Fruit fly (Drosophila melanogaster) whole organism, embryonic: ENCODE results near the gene CG34296.

Source experiments
- Atf3 ChIP-seq: fragments of 200-800 bp; sonication (Bioruptor generic); optimal IDR thresholded peaks from 3 replicates; lab custom pipeline; 2016; ENCODE audit warnings: missing biosample characterization, missing genetic modification characterization
- B-H2 ChIP-seq: fragments of 200-800 bp; sonication (Bioruptor generic); optimal IDR thresholded peaks from 2 replicates; lab custom pipeline; 2018; ENCODE audit warnings: missing biosample characterization, mild to moderate bottlenecking, missing genetic modification characterization
- Bgb ChIP-seq: fragments of 200-800 bp; sonication (Bioruptor generic); IDR thresholded peaks from 2 replicates; pipeline ENCODE4 v1.3.6; 2022; ENCODE audit warnings: missing biosample characterization, missing genetic modification characterization; ENCODE audit not compliant: partially characterized antibody
- CG11247 ChIP-seq: fragments of 200-800 bp; sonication (Bioruptor generic); IDR thresholded peaks from 2 replicates; pipeline ENCODE4 v1.3.6; 2022; ENCODE audit warnings: missing biosample characterization, missing genetic modification characterization
- CG12744 ChIP-seq: fragments of 200-800 bp; sonication (Bioruptor generic); optimal IDR thresholded peaks from 2 replicates; lab custom pipeline; 2016; ENCODE audit warnings: missing biosample characterization, missing genetic modification characterization
- CG12769 ChIP-seq: fragments of 200-800 bp; sonication (Bioruptor generic); optimal IDR thresholded peaks from 2 replicates; lab custom pipeline; 2019; ENCODE audit warnings: missing biosample characterization, mild to moderate bottlenecking, missing genetic modification characterization, moderate library complexity
- CG15073 ChIP-seq: fragments of 200-800 bp; sonication (Bioruptor generic); optimal IDR thresholded peaks from 2 replicates; lab custom pipeline; 2016; ENCODE audit warnings: missing biosample characterization, missing genetic modification characterization
- CG17186 ChIP-seq: fragments of 200-800 bp; sonication (Bioruptor generic); optimal IDR thresholded peaks from 3 replicates; lab custom pipeline; 2017; ENCODE audit warnings: missing biosample characterization, missing genetic modification reagents, missing genetic modification characterization
- CG17359 ChIP-seq: fragments of 200-800 bp; sonication (Bioruptor generic); optimal IDR thresholded peaks from 3 replicates; lab custom pipeline; 2018; ENCODE audit warnings: missing biosample characterization, mild to moderate bottlenecking, missing genetic modification characterization, moderate library complexity
- CG17802 ChIP-seq: fragments of 200-800 bp; sonication (Bioruptor generic); optimal IDR thresholded peaks from 2 replicates; lab custom pipeline; 2018; ENCODE audit warnings: missing biosample characterization, mild to moderate bottlenecking, missing genetic modification characterization, moderate library complexity
- CG17912 ChIP-seq: fragments of 200-800 bp; sonication (Bioruptor generic); optimal IDR thresholded peaks from 2 replicates; lab custom pipeline; 2018; ENCODE audit warnings: missing biosample characterization, mild to moderate bottlenecking, missing genetic modification characterization
- CG18619 ChIP-seq: fragments of 200-800 bp; sonication (Bioruptor generic); optimal IDR thresholded peaks from 3 replicates; lab custom pipeline; 2017; ENCODE audit warnings: missing biosample characterization, mild to moderate bottlenecking, missing genetic modification characterization
- CG2199 ChIP-seq: fragments of 200-800 bp; sonication (Bioruptor generic); IDR thresholded peaks from 3 replicates; pipeline ENCODE4 v1.3.6; 2022; ENCODE audit warnings: missing biosample characterization, missing genetic modification characterization
- CG3407 ChIP-seq: fragments of 200-800 bp; sonication (Bioruptor generic); optimal IDR thresholded peaks from 2 replicates; lab custom pipeline; 2018; ENCODE audit warnings: missing biosample characterization, mild to moderate bottlenecking, missing genetic modification characterization
- CG34376 ChIP-seq: fragments of 200-800 bp; sonication (Bioruptor generic); optimal IDR thresholded peaks from 2 replicates; lab custom pipeline; 2018; ENCODE audit warnings: missing biosample characterization, mild to moderate bottlenecking, missing genetic modification characterization
- CG7928 ChIP-seq: fragments of 200-800 bp; sonication (Bioruptor generic); optimal IDR thresholded peaks from 2 replicates; lab custom pipeline; 2017; ENCODE audit warnings: missing biosample characterization, mild to moderate bottlenecking, missing genetic modification characterization
- CG8089 ChIP-seq: fragments of 200-800 bp; sonication (Bioruptor generic); optimal IDR thresholded peaks from 3 replicates; lab custom pipeline; 2016; ENCODE audit warnings: missing biosample characterization, missing genetic modification characterization
- CG8290 ChIP-seq, 3 experiments: fragments of 200-800 bp; sonication (Bioruptor generic); optimal IDR thresholded peaks; 2 replicates each; lab custom pipeline; 2016 to 2019; ENCODE audit warnings: missing biosample characterization in 3 of 3, missing genetic modification characterization in 3 of 3, mild to moderate bottlenecking in 2 of 3, moderate library complexity in 1 of 3
- CG9797 ChIP-seq: fragments of 200-800 bp; sonication (Bioruptor generic); optimal IDR thresholded peaks from 3 replicates; lab custom pipeline; 2018; ENCODE audit warnings: missing biosample characterization, mild to moderate bottlenecking, missing genetic modification characterization
- CG9932 ChIP-seq: fragments of 200-800 bp; sonication (Bioruptor generic); IDR thresholded peaks from 2 replicates; pipeline ENCODE4 v1.3.6; 2022; ENCODE audit warnings: missing biosample characterization, missing genetic modification characterization
- CTCF ChIP-seq: fragments of 200-800 bp; sonication (Bioruptor generic); optimal IDR thresholded peaks from 2 replicates; lab custom pipeline; 2017; ENCODE audit warnings: missing biosample characterization, mild to moderate bottlenecking, missing genetic modification characterization, moderate library complexity
- E2f1 ChIP-seq: fragments of 200-800 bp; sonication (Bioruptor generic); IDR thresholded peaks from 2 replicates; pipeline ENCODE4 v1.3.6; 2022; ENCODE audit warnings: missing biosample characterization, missing genetic modification characterization
- Eip74EF ChIP-seq, 2 experiments: fragments of 200-800 bp in 1 of 2; fragments of >200 bp in 1 of 2; sonication (Bioruptor generic) in 1 of 2; optimal IDR thresholded peaks; 2 replicates each; lab custom pipeline; 2017 to 2019; ENCODE audit warnings: missing biosample characterization in 2 of 2, missing genetic modification characterization in 2 of 2, mild to moderate bottlenecking in 1 of 2, moderate library complexity in 1 of 2
- Gsc ChIP-seq: fragments of 200-800 bp; sonication (Bioruptor generic); IDR thresholded peaks from 2 replicates; pipeline ENCODE4 v1.3.6; 2022; ENCODE audit warnings: missing biosample characterization, missing genetic modification characterization
- HLH4C ChIP-seq: fragments of 200-800 bp; sonication (Bioruptor generic); IDR thresholded peaks from 3 replicates; pipeline ENCODE4 v1.3.6; 2022; ENCODE audit warnings: missing biosample characterization, missing genetic modification characterization; ENCODE audit not compliant: partially characterized antibody
- Hr3 ChIP-seq: fragments of 200-800 bp; sonication (Bioruptor generic); optimal IDR thresholded peaks from 3 replicates; lab custom pipeline; 2016; ENCODE audit warnings: missing biosample characterization, missing genetic modification characterization
- MBD-R2 ChIP-seq: fragments of 200-800 bp; sonication (Bioruptor generic); IDR thresholded peaks from 2 replicates; pipeline ENCODE4 v1.3.6; 2022; ENCODE audit warnings: missing biosample characterization, missing genetic modification characterization
- Xrp1 ChIP-seq: fragments of 200-800 bp; sonication (Bioruptor generic); IDR thresholded peaks from 2 replicates; pipeline ENCODE4 v1.3.6; 2022; ENCODE audit warnings: missing biosample characterization, missing genetic modification characterization
- amos ChIP-seq: fragments of 200-800 bp; sonication (Bioruptor generic); IDR thresholded peaks from 2 replicates; pipeline ENCODE4 v1.3.6; 2022; ENCODE audit warnings: missing biosample characterization, missing genetic modification characterization; ENCODE audit not compliant: partially characterized antibody
- ato ChIP-seq: fragments of 200-800 bp; sonication (Bioruptor generic); IDR thresholded peaks from 2 replicates; pipeline ENCODE4 v1.3.6; 2022; ENCODE audit warnings: missing biosample characterization, missing genetic modification characterization; ENCODE audit not compliant: partially characterized antibody
- chif ChIP-seq, 2 experiments: fragments of 200-800 bp; sonication (Bioruptor generic); optimal IDR thresholded peaks; 3 replicates each; lab custom pipeline; 2016; ENCODE audit warnings: missing biosample characterization in 2 of 2, missing genetic modification characterization in 2 of 2
- ci ChIP-seq: fragments of 200-800 bp; sonication (Bioruptor generic); IDR thresholded peaks from 3 replicates; pipeline ENCODE4 v1.3.6; 2022; ENCODE audit warnings: missing biosample characterization, missing genetic modification characterization
- dmrt11E ChIP-seq: fragments of 200-800 bp; sonication (Bioruptor generic); optimal IDR thresholded peaks from 3 replicates; lab custom pipeline; 2018; ENCODE audit warnings: missing biosample characterization, mild to moderate bottlenecking, missing genetic modification characterization, moderate library complexity
- fd64A ChIP-seq: fragments of 200-800 bp; sonication (Bioruptor generic); optimal IDR thresholded peaks from 3 replicates; lab custom pipeline; 2018; ENCODE audit warnings: missing biosample characterization, mild to moderate bottlenecking, missing genetic modification characterization
- gem ChIP-seq: fragments of 200-800 bp; sonication (Bioruptor generic); optimal IDR thresholded peaks from 2 replicates; lab custom pipeline; 2019; ENCODE audit warnings: missing biosample characterization, mild to moderate bottlenecking, missing genetic modification characterization, moderate library complexity
- grn ChIP-seq: fragments of 200-800 bp; sonication (Bioruptor generic); optimal IDR thresholded peaks from 3 replicates; lab custom pipeline; 2017; ENCODE audit warnings: missing biosample characterization, missing genetic modification characterization
- h ChIP-seq: fragments of >200 bp; optimal IDR thresholded peaks from 2 replicates; lab custom pipeline; 2017
- hb ChIP-seq: fragments of 200-800 bp; sonication (Bioruptor generic); IDR thresholded peaks from 3 replicates; pipeline ENCODE4 v1.3.6; 2022; ENCODE audit warnings: missing biosample characterization, missing genetic modification characterization; ENCODE audit not compliant: partially characterized antibody
- knrl ChIP-seq: fragments of 200-800 bp; sonication (Bioruptor generic); IDR thresholded peaks from 3 replicates; pipeline ENCODE4 v1.3.6; 2022; ENCODE audit warnings: missing biosample characterization, missing genetic modification characterization; ENCODE audit not compliant: partially characterized antibody
- nom ChIP-seq: fragments of 200-800 bp; sonication (Bioruptor generic); optimal IDR thresholded peaks from 2 replicates; lab custom pipeline; 2017; ENCODE audit warnings: missing biosample characterization, missing genetic modification characterization, mild to moderate bottlenecking, moderate library complexity, missing genetic modification reagents
- onecut ChIP-seq: fragments of 200-800 bp; sonication (Bioruptor generic); IDR thresholded peaks from 2 replicates; pipeline ENCODE4 v1.3.6; 2022; ENCODE audit warnings: missing biosample characterization, missing genetic modification characterization
- otp ChIP-seq: fragments of 200-800 bp; sonication (Bioruptor generic); IDR thresholded peaks from 3 replicates; pipeline ENCODE4, ENCODE4 v1.3.6; 2022; ENCODE audit warnings: missing biosample characterization, missing genetic modification characterization
- pan ChIP-seq, 4 experiments: fragments of >200 bp in 3 of 4; fragments of 200-800 bp in 1 of 4; sonication (Bioruptor generic) in 1 of 4; optimal IDR thresholded peaks in 3 of 4; IDR thresholded peaks in 1 of 4; 2 replicates each; pipeline versions ENCODE4 v1.3.6 to Lab custom; 2017 to 2022; ENCODE audit warnings: missing biosample characterization in 2 of 4, missing genetic modification characterization in 2 of 4, mixed read lengths in 1 of 4
- pho ChIP-seq: fragments of 200-800 bp; sonication (Bioruptor generic); optimal IDR thresholded peaks from 2 replicates; lab custom pipeline; 2016; ENCODE audit warnings: missing biosample characterization, missing genetic modification characterization
- prd ChIP-seq, 3 experiments: fragments of >200 bp in 2 of 3; fragments of 200-800 bp in 1 of 3; sonication (Bioruptor generic) in 1 of 3; optimal IDR thresholded peaks in 2 of 3; IDR thresholded peaks in 1 of 3; 2 replicates in 2 of 3; 3 replicates in 1 of 3; pipeline versions ENCODE4 v1.3.6 to Lab custom; 2017 to 2022; ENCODE audit warnings: missing biosample characterization in 1 of 3, missing genetic modification characterization in 1 of 3
- seq ChIP-seq: fragments of 200-800 bp; sonication (Bioruptor generic); IDR thresholded peaks from 2 replicates; pipeline ENCODE4 v1.3.6; 2022; ENCODE audit warnings: missing biosample characterization, missing genetic modification characterization
- sug ChIP-seq: fragments of 200-800 bp; optimal IDR thresholded peaks from 2 replicates; lab custom pipeline; 2019; ENCODE audit warnings: missing biosample characterization, mild to moderate bottlenecking, missing genetic modification characterization, moderate library complexity
- tgo ChIP-seq: fragments of 200-800 bp; sonication (Bioruptor generic); IDR thresholded peaks from 3 replicates; pipeline ENCODE4 v1.3.6; 2022; ENCODE audit warnings: missing biosample characterization, missing genetic modification characterization
- wdn ChIP-seq: fragments of 200-800 bp; sonication (Bioruptor generic); IDR thresholded peaks from 2 replicates; pipeline ENCODE4 v1.3.6; 2022; ENCODE audit warnings: missing biosample characterization, missing genetic modification characterization

The CG34296 gene

DNA sequence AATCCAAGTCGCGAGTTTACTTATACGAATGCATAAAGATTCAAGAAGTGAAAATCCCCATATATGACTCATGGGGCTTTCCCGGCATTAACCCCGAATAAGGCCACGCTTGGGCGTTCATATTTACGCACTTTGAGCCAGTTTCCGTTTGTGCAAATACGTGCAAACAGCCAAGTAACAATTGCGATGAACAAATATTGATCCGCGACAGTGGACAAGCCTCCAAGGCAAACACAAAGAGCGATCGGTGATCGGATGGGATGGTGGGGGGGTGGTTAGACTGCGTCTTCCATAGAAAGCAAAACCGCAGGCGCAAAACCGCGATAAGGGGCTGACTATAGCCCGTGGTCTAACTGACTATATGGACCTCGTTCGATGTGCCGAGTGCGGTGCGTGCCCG lies 34.9 kb downstream of the CG34296 start (continued):
- TF ChIP-seq amos (GFP tag; lab: Robert Waterston, UW) (no peak), Bgb (GFP tag; lab: Robert Waterston, UW) (0 out of 2 replicates have a peak, but pooled peaks have one; percentile 13), CG11247 (GFP tag; lab: Robert Waterston, UW) (no peak), pan (optimal IDR thresholded peaks at IDR 0.05; lab: Kevin White, UChicago) (no peak), pan (GFP tag; optimal IDR thresholded peaks at IDR 0.05 in 1 of 2, IDR thresholded peaks at IDR 0.05 in 1 of 2) (peak in 1 of 2 experiments; percentile 38), Atf3 (GFP tag; lab: Kevin White, UChicago) (peak; percentile 0), Hr3 (no peak), tgo (GFP tag; lab: Robert Waterston, UW) (no peak; the same call in 2 of the 3 replicates), CG18619 (GFP tag; lab: Kevin White, UChicago) (no peak), MBD-R2 (GFP tag; lab: Robert Waterston, UW) (peak; percentile 13; the same call in 1 of the 2 replicates), Eip74EF (GFP tag; optimal IDR thresholded peaks at IDR 0.05; lab: Kevin White, UChicago) (peak in 1 of 2 experiments; percentile 3), CG17359 (peak; percentile 35), prd (optimal IDR thresholded peaks at IDR 0.05; lab: Kevin White, UChicago) (no peak), prd (GFP tag; IDR thresholded peaks at IDR 0.05; lab: Robert Waterston, UW) (no peak), wdn (GFP tag; lab: Robert Waterston, UW) (no peak), CG17912 (GFP tag; lab: Kevin White, UChicago) (peak; percentile 18), fd64A (GFP tag; lab: Kevin White, UChicago) (peak; percentile 26), pho (GFP tag; lab: Kevin White, UChicago) (no peak), CG17186 (no peak), CG2199 (no peak), nom (GFP tag; lab: Kevin White, UChicago) (peak; percentile 87), sug (no peak), otp (GFP tag; lab: Robert Waterston, UW) (0 out of 3 replicates have a peak, but pooled peaks have one; percentile 19), gem (peak; percentile 6), grn (no peak), CG12769 (tag; lab: Kevin White, UChicago) (no peak), B-H2 (GFP tag; lab: Kevin White, UChicago) (no peak), h (lab: Kevin White, UChicago) (no peak), ci (GFP tag; lab: Robert Waterston, UW) (peak; percentile 69; the same call in 2 of the 3 replicates), CG34376 (GFP tag; lab: Kevin White, UChicago) (no peak), Xrp1 (GFP tag; lab: Robert Waterston, UW) (no peak), onecut (peak; percentile 9; the same call in 1 of the 2 replicates), dmrt11E (tag; lab: Kevin White, UChicago) (no peak), chif (GFP tag; optimal IDR thresholded peaks at IDR 0.05; lab: Kevin White, UChicago) (no peak), CG9932 (GFP tag; lab: Robert Waterston, UW) (no peak), CG7928 (no peak), CTCF (no peak), knrl (GFP tag; lab: Robert Waterston, UW) (no peak), CG17802 (peak; percentile 0), E2f1 (0 out of 2 replicates have a peak, but pooled peaks have one; percentile 7), CG8089 (GFP tag; lab: Kevin White, UChicago) (peak; percentile 19), CG15073 (GFP tag; lab: Kevin White, UChicago) (no peak), Gsc (GFP tag; lab: Robert Waterston, UW) (no peak), hb (GFP tag; lab: Robert Waterston, UW) (no peak), CG9797 (GFP tag; lab: Kevin White, UChicago) (no peak), seq (0 out of 2 replicates have a peak, but pooled peaks have one; percentile 15), ato (GFP tag; lab: Robert Waterston, UW) (no peak), CG12744 (GFP tag; lab: Kevin White, UChicago) (no peak), HLH4C (GFP tag; lab: Robert Waterston, UW) (no peak), CG8290 (GFP tag; optimal IDR thresholded peaks at IDR 0.05; lab: Kevin White, UChicago) (no peak), CG8290 (tag; optimal IDR thresholded peaks at IDR 0.05; lab: Kevin White, UChicago) (peak in 1 of 2 experiments; percentile 72), CG3407 (GFP tag; lab: Kevin White, UChicago) (peak; percentile 46)
